Fruit fly (Drosophila melanogaster): ENCODE data around the gene Ufsp2.

dm6 chr3L:15563058-15563850 lies 13.1 kb upstream of the Ufsp2 start, which contains the start of the genes CG7739 and SCCRO:
- TF ChIP-seq CG8478 (optimal IDR thresholded peaks at IDR 0.05): no peak
- TF ChIP-seq CTCF (optimal IDR thresholded peaks at IDR 0.05): no peak

Measured in S2 (cell line).